Worm (Caenorhabditis elegans) whole organism, L4 larva: Measurements from ENCODE around the gene mpst-1.

Experiments
- F10B5.3 ChIP-seq: sonication (generic microtip); optimal IDR thresholded peaks from 2 replicates; lab custom pipeline; 2016; ENCODE audit warnings: mild to moderate bottlenecking, missing genetic modification characterization, missing compliant biosample characterization
- F37D6.2 ChIP-seq: sonication (generic microtip); optimal IDR thresholded peaks from 2 replicates; lab custom pipeline; 2016; ENCODE audit warnings: mild to moderate bottlenecking, missing genetic modification characterization, missing compliant biosample characterization
- F44E2.7 ChIP-seq: fragments of 200-800 bp; sonication (Bioruptor generic); IDR thresholded peaks from 2 replicates; pipeline ENCODE4 v2.1.2; 2022; ENCODE audit warnings: missing genetic modification characterization, missing compliant biosample characterization
- T26A8.4 ChIP-seq: fragments of 200-800 bp; sonication (Bioruptor generic); IDR thresholded peaks from 2 replicates; pipeline ENCODE4 v1.3.6; 2022; ENCODE audit warnings: missing genetic modification characterization, missing compliant biosample characterization
- Y105C5A.15 ChIP-seq: fragments of 200-800 bp; sonication (Bioruptor generic); IDR thresholded peaks from 2 replicates; pipeline ENCODE4 v1.3.6; 2022; ENCODE audit warnings: missing genetic modification characterization, missing compliant biosample characterization
- Y48G9A.11 ChIP-seq: fragments of 200-800 bp; sonication (Bioruptor generic); IDR thresholded peaks from 2 replicates; pipeline ENCODE4 v1.3.6; 2022; ENCODE audit warnings: missing genetic modification reagents, missing genetic modification characterization, missing compliant biosample characterization
- Y5F2A.4 ChIP-seq: fragments of 200-800 bp; sonication (Bioruptor generic); optimal IDR thresholded peaks from 2 replicates; lab custom pipeline; 2018; ENCODE audit warnings: mild to moderate bottlenecking, missing genetic modification characterization, missing compliant biosample characterization
- Y75B8A.6 ChIP-seq: fragments of 200-800 bp; sonication (Bioruptor generic); IDR thresholded peaks from 2 replicates; pipeline ENCODE4 v1.3.6; 2022; ENCODE audit warnings: missing genetic modification reagents, missing genetic modification characterization, missing compliant biosample characterization
- ZK337.2 ChIP-seq: fragments of 200-800 bp; sonication (Bioruptor generic); IDR thresholded peaks from 2 replicates; pipeline ENCODE4 v1.3.6; 2022; ENCODE audit warnings: missing genetic modification reagents, missing genetic modification characterization, missing compliant biosample characterization
- aha-1 ChIP-seq: fragments of 150-350 bp; peaks from one replicate; lab custom pipeline; 2014; ENCODE audit warnings: missing biosample characterization, missing genetic modification characterization
- aly-2 ChIP-seq: sonication (generic microtip); optimal IDR thresholded peaks from 2 replicates; lab custom pipeline; 2018; ENCODE audit warnings: missing biosample characterization, missing genetic modification characterization
- ama-1 ChIP-seq: fragments of 150-350 bp; optimal IDR thresholded peaks from 2 replicates; lab custom pipeline; 2014; ENCODE audit warnings: inconsistent platforms, mixed read lengths
- arid-1 ChIP-seq: fragments of 200-800 bp; sonication (Bioruptor generic); conservative IDR thresholded peaks from 2 replicates; pipeline ENCODE4 v1.3.6; 2022; ENCODE audit warnings: missing genetic modification reagents, missing genetic modification characterization, missing compliant biosample characterization
- attf-4 ChIP-seq: sonication (generic microtip); optimal IDR thresholded peaks from 3 replicates; lab custom pipeline; 2017; ENCODE audit warnings: missing biosample characterization, missing genetic modification characterization
- ceh-20 ChIP-seq: fragments of 200-800 bp; sonication (Bioruptor generic); IDR thresholded peaks from 2 replicates; pipeline ENCODE4 v1.3.6; 2022; ENCODE audit warnings: missing genetic modification reagents, missing genetic modification characterization, missing compliant biosample characterization
- ceh-32 ChIP-seq: sonication (generic microtip); optimal IDR thresholded peaks from 2 replicates; lab custom pipeline; 2016; ENCODE audit warnings: mild to moderate bottlenecking, missing genetic modification characterization, missing compliant biosample characterization; ENCODE audit not compliant: poor library complexity
- ceh-44 ChIP-seq: fragments of 200-800 bp; sonication (Bioruptor generic); IDR thresholded peaks from 2 replicates; pipeline ENCODE4 v1.3.6; 2022; ENCODE audit warnings: missing genetic modification reagents, missing genetic modification characterization, missing compliant biosample characterization
- ctbp-1 ChIP-seq: fragments of 200-800 bp; sonication (Bioruptor generic); IDR thresholded peaks from 2 replicates; pipeline ENCODE4 v1.3.6; 2022; ENCODE audit warnings: missing genetic modification reagents, missing genetic modification characterization, missing compliant biosample characterization
- daf-16 ChIP-seq, 3 experiments: sonication (generic microtip); optimal IDR thresholded peaks; 2 replicates each; lab custom pipeline; 2016 to 2017; ENCODE audit warnings: missing genetic modification characterization in 3 of 3, missing genetic modification reagents in 3 of 3, mild to moderate bottlenecking in 2 of 3, missing compliant biosample characterization in 2 of 3, missing biosample characterization in 1 of 3, moderate library complexity in 1 of 3
- daf-8 ChIP-seq: fragments of 200-800 bp; sonication (Bioruptor generic); IDR thresholded peaks from 2 replicates; pipeline ENCODE4 v1.3.6; 2022; ENCODE audit warnings: missing genetic modification characterization, missing compliant biosample characterization
- dmd-6 ChIP-seq: fragments of 200-800 bp; sonication (Bioruptor generic); IDR thresholded peaks from 2 replicates; pipeline ENCODE4 v1.3.6; 2022; ENCODE audit warnings: missing genetic modification reagents, missing genetic modification characterization, missing compliant biosample characterization
- egl-43 ChIP-seq: fragments of 200-800 bp; sonication (Bioruptor generic); IDR thresholded peaks from 2 replicates; pipeline ENCODE4 v1.3.6; 2022; ENCODE audit warnings: missing genetic modification reagents, missing genetic modification characterization, missing compliant biosample characterization
- fos-1 ChIP-seq: fragments of 150-350 bp; optimal IDR thresholded peaks from 2 replicates; lab custom pipeline; 2014; ENCODE audit warnings: missing biosample characterization, missing genetic modification characterization
- gei-8 ChIP-seq: fragments of 200-800 bp; sonication (Bioruptor generic); optimal IDR thresholded peaks from 2 replicates; lab custom pipeline; 2018; ENCODE audit warnings: mild to moderate bottlenecking, missing genetic modification characterization, missing compliant biosample characterization
- hif-1 ChIP-seq, 2 experiments: sonication (generic microtip); optimal IDR thresholded peaks; 2 replicates each; lab custom pipeline; 2016 to 2017; ENCODE audit warnings: missing compliant biosample characterization in 2 of 2, missing genetic modification characterization in 2 of 2, missing genetic modification reagents in 2 of 2, missing genotype in 2 of 2, mild to moderate bottlenecking in 1 of 2
- hmg-1.1 ChIP-seq: fragments of 200-800 bp; sonication (Bioruptor generic); IDR thresholded peaks from 2 replicates; pipeline ENCODE4 v1.3.6; 2022; ENCODE audit warnings: missing genetic modification reagents, missing genetic modification characterization, missing compliant biosample characterization
- lin-15B ChIP-seq: fragments of 150-350 bp; sonication (generic microtip); optimal IDR thresholded peaks from 3 replicates; lab custom pipeline; 2014; ENCODE audit warnings: missing biosample characterization, missing genetic modification characterization
- lin-29 ChIP-seq: fragments of 200-800 bp; sonication (Bioruptor generic); IDR thresholded peaks from 2 replicates; pipeline ENCODE4 v1.3.6; 2022; ENCODE audit warnings: missing genetic modification reagents, missing genetic modification characterization, missing compliant biosample characterization
- lin-38 ChIP-seq: fragments of 200-800 bp; sonication (Bioruptor generic); IDR thresholded peaks from 2 replicates; pipeline ENCODE4 v1.3.6; 2022; ENCODE audit warnings: missing genetic modification reagents, missing genetic modification characterization, missing compliant biosample characterization
- lir-3 ChIP-seq: sonication (generic microtip); optimal IDR thresholded peaks from 2 replicates; lab custom pipeline; 2016; ENCODE audit warnings: mild to moderate bottlenecking, missing genetic modification characterization, missing compliant biosample characterization
- lsy-2 ChIP-seq, 2 experiments: fragments of 150-350 bp in 1 of 2; sonication (generic microtip) in 1 of 2; optimal IDR thresholded peaks; 2 replicates each; lab custom pipeline; 2014 to 2017; ENCODE audit warnings: missing biosample characterization in 2 of 2, missing genetic modification characterization in 2 of 2
- madf-5 ChIP-seq, 2 experiments: fragments of 200-800 bp; sonication (Bioruptor generic); IDR thresholded peaks; 2 replicates each; pipeline ENCODE4 v1.3.6; 2022; ENCODE audit warnings: missing compliant biosample characterization in 2 of 2, missing genetic modification characterization in 2 of 2
- madf-9 ChIP-seq: fragments of 200-800 bp; sonication (Bioruptor generic); conservative IDR thresholded peaks from 2 replicates; pipeline ENCODE4 v1.3.6; 2022; ENCODE audit warnings: missing genetic modification reagents, missing genetic modification characterization, missing compliant biosample characterization
- mep-1 ChIP-seq: fragments of 150-350 bp; sonication (generic microtip); optimal IDR thresholded peaks from 3 replicates; lab custom pipeline; 2014; ENCODE audit warnings: missing biosample characterization, missing genetic modification characterization
- mxl-2 ChIP-seq: fragments of 200-800 bp; sonication (Bioruptor generic); conservative IDR thresholded peaks from 2 replicates; pipeline ENCODE4 v1.3.6; 2022; ENCODE audit warnings: missing genetic modification reagents, missing genetic modification characterization, missing compliant biosample characterization
- mxl-3 ChIP-seq: fragments of 200-800 bp; sonication (Bioruptor generic); optimal IDR thresholded peaks from 2 replicates; lab custom pipeline; 2018; ENCODE audit warnings: mild to moderate bottlenecking, missing genetic modification characterization, missing compliant biosample characterization
- nhr-11 ChIP-seq: fragments of 150-350 bp; optimal IDR thresholded peaks from 2 replicates; lab custom pipeline; 2014; ENCODE audit warnings: missing biosample characterization, missing genetic modification characterization
- nhr-237 ChIP-seq: sonication (generic microtip); optimal IDR thresholded peaks from 2 replicates; lab custom pipeline; 2017; ENCODE audit warnings: missing biosample characterization, missing genetic modification characterization
- nhr-6 ChIP-seq: fragments of 150-350 bp; optimal IDR thresholded peaks from 2 replicates; lab custom pipeline; 2014; ENCODE audit warnings: missing biosample characterization, missing genetic modification characterization
- nhr-76 ChIP-seq: fragments of 150-350 bp; optimal IDR thresholded peaks from 2 replicates; lab custom pipeline; 2014; ENCODE audit warnings: missing biosample characterization, missing genetic modification characterization
- nhr-77 ChIP-seq: fragments of 150-350 bp; optimal IDR thresholded peaks from 2 replicates; lab custom pipeline; 2014; ENCODE audit warnings: missing biosample characterization, missing genetic modification characterization
- pha-4 ChIP-seq, 2 experiments: fragments of 150-350 bp in 1 of 2; fragments of 200-800 bp in 1 of 2; sonication (Bioruptor generic) in 1 of 2; IDR thresholded peaks in 1 of 2; optimal IDR thresholded peaks in 1 of 2; 2 replicates each; pipeline versions ENCODE4 v1.3.6 to Lab custom; 2014 to 2022; ENCODE audit warnings: missing genetic modification characterization in 2 of 2, missing genetic modification reagents in 2 of 2, missing biosample characterization in 1 of 2, missing compliant biosample characterization in 1 of 2
- php-3 ChIP-seq: fragments of 200-800 bp; sonication (Bioruptor generic); IDR thresholded peaks from 2 replicates; pipeline ENCODE4 v1.3.6; 2022; ENCODE audit warnings: missing genetic modification reagents, missing genetic modification characterization, missing compliant biosample characterization
- pqm-1 ChIP-seq: sonication (generic microtip); optimal IDR thresholded peaks from 2 replicates; lab custom pipeline; 2017; ENCODE audit warnings: missing biosample characterization, missing genetic modification characterization
- sdz-12 ChIP-seq: fragments of 200-800 bp; sonication (Bioruptor generic); optimal IDR thresholded peaks from 2 replicates; lab custom pipeline; 2018; ENCODE audit warnings: mild to moderate bottlenecking, missing genetic modification characterization, missing compliant biosample characterization
- skn-1 ChIP-seq: fragments of 150-350 bp; optimal IDR thresholded peaks from 2 replicates; lab custom pipeline; 2014; ENCODE audit warnings: missing biosample characterization, missing genetic modification characterization
- spr-1 ChIP-seq: sonication (generic microtip); optimal IDR thresholded peaks from 2 replicates; lab custom pipeline; 2016; ENCODE audit warnings: mild to moderate bottlenecking, missing genetic modification characterization, missing compliant biosample characterization
- tra-1 ChIP-seq: fragments of 200-800 bp; sonication (Bioruptor generic); IDR thresholded peaks from 2 replicates; pipeline ENCODE4 v1.3.6; 2022; ENCODE audit warnings: missing genetic modification reagents, missing genetic modification characterization, missing compliant biosample characterization
- zag-1 ChIP-seq: fragments of 150-350 bp; optimal IDR thresholded peaks from 2 replicates; lab custom pipeline; 2014; ENCODE audit warnings: missing biosample characterization, missing genetic modification characterization
- zfp-2 ChIP-seq: sonication (generic microtip); optimal IDR thresholded peaks from 2 replicates; lab custom pipeline; 2016; ENCODE audit warnings: mild to moderate bottlenecking, missing genetic modification characterization, missing compliant biosample characterization
- zip-2 ChIP-seq: fragments of 150-350 bp; optimal IDR thresholded peaks from 2 replicates; lab custom pipeline; 2014; ENCODE audit warnings: missing biosample characterization, missing genetic modification characterization
- ztf-11 ChIP-seq: fragments of 150-350 bp; optimal IDR thresholded peaks from 2 replicates; lab custom pipeline; 2014; ENCODE audit warnings: missing biosample characterization, missing genetic modification characterization

The mpst-1 gene

ce11 chrV:11844828-11845227 lies 18.0 kb upstream of the mpst-1 start (continued):
- no peak for TF ChIP-seq lir-3 (tag; lab: Kevin White, UChicago)
- no peak for TF ChIP-seq ceh-20 (GFP tag; lab: Robert Waterston, UW)
- TF ChIP-seq ceh-32 (tag; lab: Kevin White, UChicago) = no peak
- TF ChIP-seq Y48G9A.11 (GFP tag; lab: Robert Waterston, UW) = no peak
- peak; percentile 55; the same call in 1 of the 2 replicates for TF ChIP-seq ctbp-1 (GFP tag; lab: Robert Waterston, UW)
- no peak for TF ChIP-seq zfp-2 (tag; lab: Kevin White, UChicago)
- TF ChIP-seq arid-1 = no peak
- TF ChIP-seq mxl-2 (GFP tag; lab: Robert Waterston, UW) = no peak
- TF ChIP-seq madf-9 (GFP tag; lab: Robert Waterston, UW) = no peak
- peak; percentile 45 for TF ChIP-seq pqm-1 (tag; lab: Kevin White, UChicago)
- no peak for TF ChIP-seq daf-16 (GFP tag; optimal IDR thresholded peaks at IDR 0.05; lab: Kevin White, UChicago)
- TF ChIP-seq daf-16 (tag; optimal IDR thresholded peaks at IDR 0.05; lab: Kevin White, UChicago) = no peak
- TF ChIP-seq ama-1 (lab: Kevin White, UChicago) = no peak
- no peak for TF ChIP-seq lin-38 (GFP tag; lab: Robert Waterston, UW)
- TF ChIP-seq fos-1 = no peak
- no peak for TF ChIP-seq php-3 (GFP tag; lab: Robert Waterston, UW)
- no peak for TF ChIP-seq Y75B8A.6 (GFP tag; lab: Robert Waterston, UW)
- TF ChIP-seq egl-43 = peak; percentile 77
- no peak for TF ChIP-seq daf-8 (GFP tag; lab: Robert Waterston, UW)
- 0 out of 2 replicates have a peak, but pooled peaks have one; percentile 30 for TF ChIP-seq T26A8.4 (GFP tag; lab: Robert Waterston, UW)
- no peak for TF ChIP-seq nhr-76
- no peak for TF ChIP-seq attf-4
- TF ChIP-seq gei-8 (GFP tag; lab: Kevin White, UChicago) = no peak
- TF ChIP-seq ZK337.2 (GFP tag; lab: Robert Waterston, UW) = no peak
- no peak for TF ChIP-seq Y105C5A.15 (GFP tag; lab: Robert Waterston, UW)
- peak in 1 of 2 experiments; percentile 51 for TF ChIP-seq lsy-2 (tag; optimal IDR thresholded peaks at IDR 0.05; lab: Kevin White, UChicago)
- TF ChIP-seq F37D6.2 (tag; lab: Kevin White, UChicago) = no peak
- peak; percentile 89 for TF ChIP-seq nhr-6
- no peak for TF ChIP-seq pha-4 (GFP tag; IDR thresholded peaks at IDR 0.05; lab: Robert Waterston, UW)
- TF ChIP-seq pha-4 (tag; optimal IDR thresholded peaks at IDR 0.05; lab: Kevin White, UChicago) = no peak
- TF ChIP-seq zag-1 (tag; lab: Kevin White, UChicago) = no peak
- TF ChIP-seq mxl-3 = peak; percentile 30
- TF ChIP-seq hmg-1.1 = peak; percentile 61
- no peak for TF ChIP-seq madf-5 (GFP tag; IDR thresholded peaks at IDR 0.05; lab: Robert Waterston, UW)
- no peak for TF ChIP-seq lin-29
- no peak for TF ChIP-seq aly-2 (tag; lab: Kevin White, UChicago)
- no peak for TF ChIP-seq dmd-6 (GFP tag; lab: Robert Waterston, UW)
- TF ChIP-seq hif-1 (tag; optimal IDR thresholded peaks at IDR 0.05; lab: Kevin White, UChicago) = no peak
- no peak for TF ChIP-seq nhr-11
- no peak for TF ChIP-seq sdz-12
- no peak for TF ChIP-seq F44E2.7 (GFP tag; lab: Robert Waterston, UW)
- TF ChIP-seq F10B5.3 = no peak
- TF ChIP-seq ceh-44 (GFP tag; lab: Robert Waterston, UW) = no peak
- no peak for TF ChIP-seq aha-1 (tag; lab: Kevin White, UChicago)
- no peak for TF ChIP-seq lin-15B
- no peak for TF ChIP-seq zip-2 (tag; lab: Kevin White, UChicago)
- no peak for TF ChIP-seq ztf-11 (tag; lab: Kevin White, UChicago)
- TF ChIP-seq nhr-77 (tag; lab: Kevin White, UChicago) = no peak
- no peak for TF ChIP-seq Y5F2A.4 (GFP tag; lab: Kevin White, UChicago)
- TF ChIP-seq spr-1 (tag; lab: Kevin White, UChicago) = no peak
- no peak for TF ChIP-seq nhr-237 (tag; lab: Kevin White, UChicago)
- no peak for TF ChIP-seq skn-1 (tag; lab: Kevin White, UChicago)
- no peak for TF ChIP-seq tra-1 (GFP tag; lab: Robert Waterston, UW)
- TF ChIP-seq mep-1 = peak; percentile 52
